Fruit fly (Drosophila melanogaster) whole organism, wandering third instar larva: ENCODE measurements around the gene CG7156.
A peak's percentile ranks its signal among the peaks of the same experiment; 100 is the strongest.

Experiments used
- Abd-B ChIP-seq: fragments of >200 bp; optimal IDR thresholded peaks from 2 replicates; lab custom pipeline; 2017; ENCODE audit warnings: missing biosample characterization, missing genetic modification characterization
- CG32264 ChIP-seq: fragments of 200-800 bp; sonication (Bioruptor generic); optimal IDR thresholded peaks from 2 replicates; lab custom pipeline; 2016; ENCODE audit warnings: missing biosample characterization, missing genetic modification characterization
- CG9705 ChIP-seq: fragments of 200-800 bp; sonication (Bioruptor generic); optimal IDR thresholded peaks from 2 replicates; lab custom pipeline; 2018; ENCODE audit warnings: missing biosample characterization, mild to moderate bottlenecking, missing genetic modification characterization
- CrebA ChIP-seq: fragments of 200-800 bp; sonication (Bioruptor generic); optimal IDR thresholded peaks from 2 replicates; lab custom pipeline; 2016; ENCODE audit warnings: missing biosample characterization, mild to moderate bottlenecking, missing genetic modification characterization, borderline replicate concordance
- Dfd ChIP-seq: fragments of >200 bp; optimal IDR thresholded peaks from 2 replicates; lab custom pipeline; 2017; ENCODE audit warnings: missing biosample characterization, missing genetic modification characterization
- Dif ChIP-seq: fragments of 200-275, 200-300 bp; sonication (Bioruptor generic); optimal IDR thresholded peaks from 2 replicates; lab custom pipeline; 2018; ENCODE audit warnings: missing biosample characterization, missing genetic modification characterization; ENCODE audit not compliant: partially characterized antibody
- GATAd ChIP-seq: sonication (Bioruptor generic); optimal IDR thresholded peaks from 2 replicates; lab custom pipeline; 2016; ENCODE audit warnings: missing biosample characterization, missing genetic modification characterization
- HLH106 ChIP-seq: fragments of 200-800 bp; optimal IDR thresholded peaks from 3 replicates; lab custom pipeline; 2019; ENCODE audit warnings: missing biosample characterization, mild to moderate bottlenecking, missing genetic modification characterization, moderate library complexity
- Hnf4 ChIP-seq: fragments of 200-800 bp; sonication (Bioruptor generic); optimal IDR thresholded peaks from 2 replicates; lab custom pipeline; 2016; ENCODE audit warnings: missing biosample characterization, mild to moderate bottlenecking, missing genetic modification characterization
- Hr78 ChIP-seq: fragments of >200 bp; optimal IDR thresholded peaks from 2 replicates; lab custom pipeline; 2017; ENCODE audit warnings: missing biosample characterization, missing genetic modification characterization
- Hr83 ChIP-seq: fragments of 200-300 bp; sonication (Bioruptor generic); optimal IDR thresholded peaks from 2 replicates; lab custom pipeline; 2016; ENCODE audit warnings: missing biosample characterization, mild to moderate bottlenecking, missing genetic modification characterization, moderate library complexity; ENCODE audit not compliant: poor library complexity, severe bottlenecking
- Jra ChIP-seq: sonication (Bioruptor generic); optimal IDR thresholded peaks from 2 replicates; lab custom pipeline; 2016; ENCODE audit warnings: missing biosample characterization, missing genetic modification characterization
- Mio ChIP-seq: sonication (Bioruptor generic); optimal IDR thresholded peaks from 2 replicates; lab custom pipeline; 2016; ENCODE audit warnings: missing biosample characterization, missing genetic modification characterization
- Myc ChIP-seq: fragments of >200 bp; optimal IDR thresholded peaks from 2 replicates; lab custom pipeline; 2017
- N ChIP-seq: fragments of >200 bp; optimal IDR thresholded peaks from 2 replicates; lab custom pipeline; 2018; ENCODE audit warnings: missing biosample characterization, missing external identifiers, missing genetic modification characterization
- OdsH ChIP-seq: fragments of 200-800 bp; sonication (Bioruptor generic); optimal IDR thresholded peaks from 2 replicates; lab custom pipeline; 2016; ENCODE audit warnings: missing biosample characterization, mild to moderate bottlenecking, missing genetic modification characterization
- Rel ChIP-seq, 2 experiments: fragments of 200-800 bp; sonication (Bioruptor generic) in 1 of 2; optimal IDR thresholded peaks; 2 replicates in 1 of 2; 3 replicates in 1 of 2; lab custom pipeline; 2016 to 2019; ENCODE audit warnings: mild to moderate bottlenecking in 2 of 2, missing biosample characterization in 2 of 2, missing genetic modification characterization in 2 of 2, moderate library complexity in 1 of 2
- Sp1 ChIP-seq: fragments of 200-800 bp; sonication (Bioruptor generic); optimal IDR thresholded peaks from 3 replicates; lab custom pipeline; 2019; ENCODE audit warnings: missing biosample characterization, mild to moderate bottlenecking, missing genetic modification characterization, moderate library complexity
- Vsx2 ChIP-seq: fragments of 200-300, 225-300 bp; sonication (Bioruptor generic); optimal IDR thresholded peaks from 2 replicates; lab custom pipeline; 2018; ENCODE audit warnings: missing biosample characterization, missing genetic modification characterization; ENCODE audit not compliant: partially characterized antibody
- br ChIP-seq: fragments of 200-800 bp; sonication (Bioruptor generic); optimal IDR thresholded peaks from 2 replicates; lab custom pipeline; 2016; ENCODE audit warnings: missing biosample characterization, missing genetic modification characterization
- brk ChIP-seq: fragments of 200-800 bp; sonication (Bioruptor generic); optimal IDR thresholded peaks from 2 replicates; lab custom pipeline; 2016; ENCODE audit warnings: missing biosample characterization, mild to moderate bottlenecking, missing genetic modification characterization
- dl ChIP-seq, 2 experiments: fragments of 175-275, 200-275 bp in 1 of 2; fragments of 200-275 bp in 1 of 2; sonication (Bioruptor generic); optimal IDR thresholded peaks; lab custom pipeline; 2018; ENCODE audit warnings: mild to moderate bottlenecking in 2 of 2, missing biosample characterization in 2 of 2, missing genetic modification characterization in 2 of 2, moderate library complexity in 2 of 2; ENCODE audit not compliant: partially characterized antibody in 2 of 2, insufficient read depth in 1 of 2
- dmrt93B ChIP-seq: fragments of 200-800 bp; sonication (Bioruptor generic); optimal IDR thresholded peaks from 2 replicates; lab custom pipeline; 2018; ENCODE audit warnings: missing biosample characterization, mild to moderate bottlenecking, missing genetic modification characterization
- dsf ChIP-seq: sonication (Bioruptor generic); optimal IDR thresholded peaks from 2 replicates; lab custom pipeline; 2016; ENCODE audit warnings: missing biosample characterization, missing genetic modification characterization, borderline replicate concordance
- ey ChIP-seq: fragments of 200-800 bp; sonication (Bioruptor generic); optimal IDR thresholded peaks from 2 replicates; lab custom pipeline; 2016; ENCODE audit warnings: missing biosample characterization, missing genetic modification characterization
- foxo ChIP-seq, 2 experiments: fragments of 200-800 bp; sonication (Bioruptor generic); optimal IDR thresholded peaks; 2 replicates in 1 of 2; 3 replicates in 1 of 2; lab custom pipeline; 2016 to 2017; ENCODE audit warnings: missing biosample characterization in 2 of 2, missing genetic modification characterization in 2 of 2
- fru ChIP-seq: fragments of 200-800 bp; sonication (Bioruptor generic); optimal IDR thresholded peaks from 3 replicates; lab custom pipeline; 2016; ENCODE audit warnings: missing biosample characterization, mild to moderate bottlenecking, missing genetic modification characterization
- h ChIP-seq: fragments of 200-800 bp; sonication (Bioruptor generic); optimal IDR thresholded peaks from 3 replicates; lab custom pipeline; 2016; ENCODE audit warnings: missing biosample characterization, mild to moderate bottlenecking, missing genetic modification characterization
- jim ChIP-seq: fragments of 175-275, 200-325 bp; sonication (Bioruptor generic); optimal IDR thresholded peaks from 2 replicates; lab custom pipeline; 2016; ENCODE audit warnings: missing biosample characterization, mild to moderate bottlenecking, missing genetic modification characterization
- lola ChIP-seq: fragments of >200 bp; optimal IDR thresholded peaks from 2 replicates; lab custom pipeline; 2017; ENCODE audit warnings: missing biosample characterization, missing genetic modification characterization
- pan ChIP-seq: fragments of >200 bp; optimal IDR thresholded peaks from 2 replicates; lab custom pipeline; 2017
- psq ChIP-seq: fragments of 200-800 bp; sonication (Bioruptor generic); optimal IDR thresholded peaks from 3 replicates; lab custom pipeline; 2017; ENCODE audit warnings: missing biosample characterization, mild to moderate bottlenecking, missing genetic modification characterization, moderate library complexity
- rgr ChIP-seq: fragments of 200-800 bp; sonication (Bioruptor generic); optimal IDR thresholded peaks from 3 replicates; lab custom pipeline; 2016; ENCODE audit warnings: missing biosample characterization, mild to moderate bottlenecking, missing genetic modification characterization
- sage ChIP-seq: fragments of 200-800 bp; sonication (Bioruptor generic); optimal IDR thresholded peaks from 2 replicates; lab custom pipeline; 2016; ENCODE audit warnings: missing biosample characterization, mild to moderate bottlenecking, missing genetic modification characterization
- sv ChIP-seq: fragments of 200-800 bp; sonication (Bioruptor generic); optimal IDR thresholded peaks from 3 replicates; lab custom pipeline; 2016; ENCODE audit warnings: missing biosample characterization, missing genetic modification characterization
- tai ChIP-seq: sonication (Bioruptor generic); optimal IDR thresholded peaks from 2 replicates; lab custom pipeline; 2016; ENCODE audit warnings: missing biosample characterization, missing genetic modification characterization
- usp ChIP-seq: fragments of >200 bp; optimal IDR thresholded peaks from 2 replicates; lab custom pipeline; 2017; ENCODE audit warnings: missing biosample characterization, missing genetic modification characterization
- woc ChIP-seq: sonication (Bioruptor generic); optimal IDR thresholded peaks from 2 replicates; lab custom pipeline; 2016; ENCODE audit warnings: missing biosample characterization, mild to moderate bottlenecking, missing genetic modification characterization

Gene CG7156

DNA sequence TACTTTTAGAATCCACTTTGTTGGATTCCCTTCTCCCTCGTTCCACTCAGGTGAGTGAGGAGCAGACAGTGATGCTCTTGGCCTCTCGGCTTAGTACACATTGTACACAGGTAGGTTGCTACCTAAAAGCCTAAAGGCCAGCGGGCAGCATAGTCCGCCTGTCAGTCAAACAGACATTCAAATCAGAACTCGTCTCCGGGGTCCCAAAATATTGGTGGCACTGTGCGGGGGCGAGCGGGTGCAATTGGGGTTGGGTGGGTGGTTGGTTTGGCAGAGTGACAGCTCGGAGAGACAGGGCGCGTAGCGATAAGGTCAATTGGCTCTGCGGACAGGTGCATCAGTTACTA lies 44.2 kb downstream of the CG7156 start:
- peak; percentile 34 for TF ChIP-seq woc
- no peak for TF ChIP-seq Dif (GFP tag; lab: Kevin White, UChicago)

DNA sequence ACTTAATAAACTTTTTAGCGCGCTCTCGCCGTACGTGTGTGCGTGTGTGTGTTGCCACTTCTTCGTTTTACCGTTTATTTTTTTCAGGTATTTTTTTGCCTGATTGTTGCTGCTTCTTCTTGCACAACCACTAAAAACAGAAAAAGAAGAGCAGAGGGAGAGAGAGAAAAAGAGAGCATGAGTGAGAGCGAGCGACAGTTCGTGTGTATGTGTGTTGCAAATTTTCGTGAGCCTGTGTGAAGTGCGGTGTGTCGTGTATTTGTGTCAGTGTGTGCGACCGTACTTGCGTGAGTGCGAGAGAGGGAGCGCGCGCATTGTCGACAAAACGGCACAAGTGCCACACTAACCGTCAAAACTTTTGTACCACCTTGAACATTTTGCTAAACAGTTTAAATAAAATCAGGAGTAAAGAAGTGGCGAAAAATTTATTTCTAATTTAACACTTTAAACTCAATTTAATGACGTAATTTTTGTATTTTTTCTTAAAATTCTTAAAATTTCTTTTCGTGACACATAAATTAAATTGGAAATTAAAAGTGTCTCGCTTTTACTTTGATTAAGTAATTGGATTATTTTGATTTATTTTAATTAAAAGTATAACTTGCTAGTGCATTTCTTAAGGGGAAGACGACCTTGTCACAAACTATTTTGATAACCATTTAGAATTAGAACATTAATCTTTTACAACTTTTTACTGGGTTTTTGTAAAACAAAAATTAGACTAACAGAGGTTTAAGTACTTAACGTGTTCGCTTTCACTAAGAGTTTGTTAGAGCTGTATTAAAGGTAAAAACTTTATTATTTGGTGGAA lies 44.8 kb downstream of the CG7156 start:
- TF ChIP-seq lola (no peak), Hnf4 (GFP tag; lab: Kevin White, UChicago) (peak; percentile 8), h (GFP tag; lab: Kevin White, UChicago) (peak; percentile 63), Dif (GFP tag; lab: Kevin White, UChicago) (peak; percentile 97), HLH106 (tag; lab: Kevin White, UChicago) (peak; percentile 53), N (GFP tag; lab: Kevin White, UChicago) (peak; percentile 94), jim (GFP tag; lab: Kevin White, UChicago) (peak; percentile 77), woc (peak; percentile 66), sv (peak; percentile 48), CrebA (GFP tag; lab: Kevin White, UChicago) (no peak), tai (no peak), Rel (GFP tag; optimal IDR thresholded peaks at IDR 0.05; lab: Kevin White, UChicago) (peak; percentile 89), Rel (tag; optimal IDR thresholded peaks at IDR 0.05; lab: Kevin White, UChicago) (peak; percentile 58), GATAd (GFP tag; lab: Kevin White, UChicago) (no peak), Jra (GFP tag; lab: Kevin White, UChicago) (peak; percentile 9), ey (GFP tag; lab: Kevin White, UChicago) (peak; percentile 27), dl (GFP tag; optimal IDR thresholded peaks at IDR 0.05; lab: Kevin White, UChicago; ENCODE audit: insufficient read depth in 1 of 2, partially characterized antibody in 2 of 2) (peak; percentile 94 to 95), Mio (no peak), Abd-B (no peak), usp (no peak), rgr (GFP tag; lab: Kevin White, UChicago) (peak; percentile 33), Myc (no peak), fru (GFP tag; lab: Kevin White, UChicago) (peak; percentile 68), dmrt93B (GFP tag; lab: Kevin White, UChicago) (peak; percentile 56), br (GFP tag; lab: Kevin White, UChicago) (no peak), CG32264 (GFP tag; lab: Kevin White, UChicago) (peak; percentile 18), dsf (GFP tag; lab: Kevin White, UChicago) (no peak), foxo (GFP tag; optimal IDR thresholded peaks at IDR 0.05; lab: Kevin White, UChicago) (peak; percentile 65 to 89), Dfd (GFP tag; lab: Kevin White, UChicago) (no peak), CG9705 (GFP tag; lab: Kevin White, UChicago) (no peak), Sp1 (GFP tag; lab: Kevin White, UChicago) (peak; percentile 60), pan (lab: Kevin White, UChicago) (no peak), Hr83 (GFP tag; lab: Kevin White, UChicago) (peak; percentile 77), Hr78 (GFP tag; lab: Kevin White, UChicago) (peak; percentile 58), Vsx2 (GFP tag; lab: Kevin White, UChicago) (peak; percentile 92), psq (GFP tag; lab: Kevin White, UChicago) (peak; percentile 94), sage (GFP tag; lab: Kevin White, UChicago) (peak; percentile 80), brk (GFP tag; lab: Kevin White, UChicago) (no peak), OdsH (peak; percentile 8)
